Fruit fly (Drosophila melanogaster) whole organism, embryonic: ENCODE results near the gene CG13605.
A peak's percentile ranks its signal among the peaks of the same experiment; 100 is the strongest.

Experiments used
- CG11085 ChIP-seq: fragments of 200-800 bp; sonication (Bioruptor generic); IDR thresholded peaks from 2 replicates; pipeline ENCODE4 v1.3.6; 2022; ENCODE audit warnings: missing biosample characterization, missing genetic modification characterization
- CG12659 ChIP-seq: fragments of 200-800 bp; sonication (Bioruptor generic); optimal IDR thresholded peaks from 3 replicates; lab custom pipeline; 2017; ENCODE audit warnings: mild to moderate bottlenecking, missing biosample characterization, missing genetic modification reagents, missing genetic modification characterization
- CG16813 ChIP-seq: fragments of 200-800 bp; sonication (Bioruptor generic); IDR thresholded peaks from 3 replicates; pipeline ENCODE4 v1.3.6; 2022; ENCODE audit warnings: missing biosample characterization, missing genetic modification characterization; ENCODE audit not compliant: partially characterized antibody
- CG17361 ChIP-seq: fragments of 200-800 bp; sonication (Bioruptor generic); IDR thresholded peaks from 3 replicates; pipeline ENCODE4 v1.3.6; 2022; ENCODE audit warnings: missing biosample characterization, missing genetic modification characterization
- CG17802 ChIP-seq: fragments of 200-800 bp; sonication (Bioruptor generic); optimal IDR thresholded peaks from 2 replicates; lab custom pipeline; 2018; ENCODE audit warnings: missing biosample characterization, mild to moderate bottlenecking, missing genetic modification characterization, moderate library complexity
- CG1832 ChIP-seq: fragments of 200-800 bp; sonication (Bioruptor generic); optimal IDR thresholded peaks from 2 replicates; lab custom pipeline; 2017; ENCODE audit warnings: missing biosample characterization, mild to moderate bottlenecking, missing genetic modification characterization, inconsistent platforms
- CG2116 ChIP-seq: fragments of 200-800 bp; sonication (Bioruptor generic); optimal IDR thresholded peaks from 3 replicates; lab custom pipeline; 2018; ENCODE audit warnings: missing biosample characterization, mild to moderate bottlenecking, missing genetic modification characterization
- CG2120 ChIP-seq: fragments of 200-800 bp; sonication (Bioruptor generic); optimal IDR thresholded peaks from 3 replicates; lab custom pipeline; 2016; ENCODE audit warnings: missing biosample characterization, missing genetic modification characterization
- CG2199 ChIP-seq: fragments of 200-800 bp; sonication (Bioruptor generic); IDR thresholded peaks from 3 replicates; pipeline ENCODE4 v1.3.6; 2022; ENCODE audit warnings: missing biosample characterization, missing genetic modification characterization
- CG32532 ChIP-seq: fragments of 200-800 bp; sonication (Bioruptor generic); IDR thresholded peaks from 2 replicates; pipeline ENCODE4 v1.3.6; 2022; ENCODE audit warnings: missing biosample characterization, missing genetic modification characterization
- CG6791 ChIP-seq: fragments of 200-800 bp; sonication (Bioruptor generic); IDR thresholded peaks from 3 replicates; pipeline ENCODE4 v1.3.6; 2022; ENCODE audit warnings: missing biosample characterization, missing genetic modification characterization; ENCODE audit not compliant: partially characterized antibody
- CG8281 ChIP-seq: fragments of 200-800 bp; sonication (Bioruptor generic); optimal IDR thresholded peaks from 2 replicates; lab custom pipeline; 2018; ENCODE audit warnings: missing biosample characterization, mild to moderate bottlenecking, missing genetic modification characterization, moderate library complexity
- CG8290 ChIP-seq, 3 experiments: fragments of 200-800 bp; sonication (Bioruptor generic); optimal IDR thresholded peaks; 2 replicates each; lab custom pipeline; 2016 to 2019; ENCODE audit warnings: missing biosample characterization in 3 of 3, missing genetic modification characterization in 3 of 3, mild to moderate bottlenecking in 2 of 3, moderate library complexity in 1 of 3
- CG9817 ChIP-seq: fragments of 200-800 bp; sonication (Bioruptor generic); optimal IDR thresholded peaks from 2 replicates; lab custom pipeline; 2018; ENCODE audit warnings: missing biosample characterization, mild to moderate bottlenecking, missing genetic modification characterization, moderate library complexity
- Doc2 ChIP-seq: fragments of 200-800 bp; sonication (Bioruptor generic); IDR thresholded peaks from 2 replicates; pipeline ENCODE4 v1.3.6; 2022; ENCODE audit warnings: missing biosample characterization, missing genetic modification characterization
- Eip74EF ChIP-seq, 2 experiments: fragments of 200-800 bp in 1 of 2; fragments of >200 bp in 1 of 2; sonication (Bioruptor generic) in 1 of 2; optimal IDR thresholded peaks; 2 replicates each; lab custom pipeline; 2017 to 2019; ENCODE audit warnings: missing biosample characterization in 2 of 2, missing genetic modification characterization in 2 of 2, mild to moderate bottlenecking in 1 of 2, moderate library complexity in 1 of 2
- Fer2 ChIP-seq: fragments of 200-800 bp; sonication (Bioruptor generic); optimal IDR thresholded peaks from 2 replicates; lab custom pipeline; 2018; ENCODE audit warnings: missing biosample characterization, mild to moderate bottlenecking, missing genetic modification characterization, moderate library complexity
- Hey ChIP-seq: fragments of 200-800 bp; sonication (Bioruptor generic); optimal IDR thresholded peaks from 3 replicates; lab custom pipeline; 2018; ENCODE audit warnings: missing biosample characterization, mild to moderate bottlenecking, missing genetic modification characterization
- Hsf ChIP-seq: fragments of 200-800 bp; sonication (Bioruptor generic); optimal IDR thresholded peaks from 3 replicates; lab custom pipeline; 2016; ENCODE audit warnings: missing biosample characterization, missing genetic modification characterization
- Nf-YC ChIP-seq: fragments of 200-800 bp; optimal IDR thresholded peaks from 3 replicates; lab custom pipeline; 2019; ENCODE audit warnings: missing biosample characterization, mild to moderate bottlenecking, missing genetic modification characterization, moderate library complexity
- Oaz ChIP-seq: fragments of 200-800 bp; sonication (Bioruptor generic); IDR thresholded peaks from 2 replicates; pipeline ENCODE4 v1.3.6; 2022; ENCODE audit warnings: missing biosample characterization, missing genetic modification characterization
- Scr ChIP-seq: fragments of 200-800 bp; sonication (Bioruptor generic); IDR thresholded peaks from 2 replicates; pipeline ENCODE4 v1.3.6; 2022; ENCODE audit warnings: missing biosample characterization, missing genetic modification characterization; ENCODE audit not compliant: partially characterized antibody
- Sin3A ChIP-seq: fragments of >200 bp; optimal IDR thresholded peaks from 2 replicates; lab custom pipeline; 2018
- Vsx1 ChIP-seq: fragments of 200-800 bp; sonication (Bioruptor generic); optimal IDR thresholded peaks from 2 replicates; lab custom pipeline; 2017; ENCODE audit warnings: missing biosample characterization, mild to moderate bottlenecking, missing genetic modification characterization, missing genetic modification reagents
- bab2 ChIP-seq: fragments of 200-800 bp; sonication (Bioruptor generic); optimal IDR thresholded peaks from 2 replicates; lab custom pipeline; 2016; ENCODE audit warnings: missing biosample characterization, missing genetic modification characterization
- bbx ChIP-seq: fragments of 200-800 bp; sonication (Bioruptor generic); IDR thresholded peaks from 2 replicates; pipeline ENCODE4 v1.3.6; 2022; ENCODE audit warnings: missing biosample characterization, missing genetic modification characterization; ENCODE audit not compliant: partially characterized antibody
- chn ChIP-seq: fragments of 200-800 bp; sonication (Bioruptor generic); optimal IDR thresholded peaks from 2 replicates; lab custom pipeline; 2016; ENCODE audit warnings: missing biosample characterization, missing genetic modification characterization
- ci ChIP-seq: fragments of 200-800 bp; sonication (Bioruptor generic); IDR thresholded peaks from 3 replicates; pipeline ENCODE4 v1.3.6; 2022; ENCODE audit warnings: missing biosample characterization, missing genetic modification characterization
- eyg ChIP-seq: fragments of 200-800 bp; sonication (Bioruptor generic); optimal IDR thresholded peaks from 3 replicates; lab custom pipeline; 2016; ENCODE audit warnings: missing biosample characterization, missing genetic modification characterization
- gem ChIP-seq: fragments of 200-800 bp; sonication (Bioruptor generic); optimal IDR thresholded peaks from 2 replicates; lab custom pipeline; 2019; ENCODE audit warnings: missing biosample characterization, mild to moderate bottlenecking, missing genetic modification characterization, moderate library complexity
- oc ChIP-seq: fragments of 200-800 bp; sonication (Bioruptor generic); optimal IDR thresholded peaks from 2 replicates; lab custom pipeline; 2018; ENCODE audit warnings: missing biosample characterization, mild to moderate bottlenecking, missing genetic modification characterization, moderate library complexity
- pfk ChIP-seq: fragments of 200-800 bp; sonication (Bioruptor generic); optimal IDR thresholded peaks from 2 replicates; lab custom pipeline; 2018; ENCODE audit warnings: missing biosample characterization, mild to moderate bottlenecking, missing genetic modification characterization, moderate library complexity
- sr ChIP-seq: fragments of 200-800 bp; sonication (Bioruptor generic); IDR thresholded peaks from 3 replicates; pipeline ENCODE4 v1.3.6; 2022; ENCODE audit warnings: missing biosample characterization, missing genetic modification characterization
- stwl ChIP-seq: fragments of 200-800 bp; sonication (Bioruptor generic); optimal IDR thresholded peaks from 3 replicates; lab custom pipeline; 2018; ENCODE audit warnings: missing biosample characterization, mild to moderate bottlenecking, missing genetic modification characterization, moderate library complexity
- zfh2 ChIP-seq: fragments of 200-800 bp; sonication (Bioruptor generic); optimal IDR thresholded peaks from 2 replicates; lab custom pipeline; 2016; ENCODE audit warnings: missing biosample characterization, missing genetic modification characterization

CG13605 gene

DNA sequence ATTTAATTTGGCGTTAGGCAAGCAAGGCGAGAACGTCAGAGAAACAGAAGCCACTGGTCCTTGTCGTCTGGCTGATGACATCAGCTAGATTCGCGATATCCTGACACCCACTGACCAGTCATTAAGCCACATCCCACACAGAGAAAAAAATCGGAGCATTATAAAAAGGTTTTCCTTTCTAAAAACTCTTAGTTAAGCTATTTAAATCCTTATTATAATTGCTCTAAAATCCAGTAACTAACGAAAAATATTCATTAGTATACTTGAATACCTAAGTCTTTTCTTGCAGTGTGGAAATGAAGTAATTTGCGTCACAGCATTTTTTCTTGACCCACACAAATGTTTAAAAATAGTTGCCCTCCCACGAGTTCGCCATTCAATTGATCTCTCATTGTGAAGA, 43.4 kb downstream of the CG13605 start (continued):
- TF ChIP-seq gem (tag; lab: Kevin White, UChicago) (peak; percentile 59), Hsf (GFP tag; lab: Kevin White, UChicago) (peak; percentile 16), Sin3A (lab: Kevin White, UChicago) (no peak), bab2 (GFP tag; lab: Kevin White, UChicago) (peak; percentile 22), Oaz (no peak), CG2120 (GFP tag; lab: Kevin White, UChicago) (peak; percentile 47), CG32532 (GFP tag; lab: Robert Waterston, UW) (peak; percentile 57; the same call in 1 of the 2 replicates), CG12659 (peak; percentile 4)

dm6 chr3R:24065718-24066117, 46.5 kb downstream of the CG13605 start:
- TF ChIP-seq CG9817 (tag; lab: Kevin White, UChicago) = no peak
- TF ChIP-seq CG2116 = peak; percentile 57
- TF ChIP-seq CG1832 (GFP tag; lab: Kevin White, UChicago) = peak; percentile 14
- TF ChIP-seq CG17361 (GFP tag; lab: Robert Waterston, UW) = no peak
- peak; percentile 68; the same call in 2 of the 3 replicates for TF ChIP-seq CG6791 (GFP tag; lab: Robert Waterston, UW)
- no peak for TF ChIP-seq oc
- TF ChIP-seq Scr (GFP tag; lab: Robert Waterston, UW) = peak; percentile 26; the same call in 1 of the 2 replicates
- 0 out of 3 replicates have a peak, but pooled peaks have one; percentile 62 for TF ChIP-seq CG2199 (GFP tag; lab: Robert Waterston, UW)
- no peak for TF ChIP-seq chn (GFP tag; lab: Kevin White, UChicago)
- peak; percentile 50; the same call in 2 of the 3 replicates for TF ChIP-seq CG16813 (GFP tag; lab: Robert Waterston, UW)
- no peak for TF ChIP-seq sr (GFP tag; lab: Robert Waterston, UW)
- TF ChIP-seq CG8281 (tag; lab: Kevin White, UChicago) = peak; percentile 69
- TF ChIP-seq ci (GFP tag; lab: Robert Waterston, UW) = no peak
- TF ChIP-seq Doc2 (GFP tag; lab: Robert Waterston, UW) = no peak
- TF ChIP-seq CG8290 (GFP tag; optimal IDR thresholded peaks at IDR 0.05; lab: Kevin White, UChicago) = peak; percentile 74
- TF ChIP-seq CG8290 (tag; optimal IDR thresholded peaks at IDR 0.05; lab: Kevin White, UChicago) = no peak
- no peak for TF ChIP-seq zfh2 (GFP tag; lab: Kevin White, UChicago)
- TF ChIP-seq Nf-YC = no peak
- TF ChIP-seq CG12659 = no peak
- TF ChIP-seq pfk = peak; percentile 72
- TF ChIP-seq bbx = 0 out of 2 replicates have a peak, but pooled peaks have one; percentile 10
- TF ChIP-seq Vsx1 (GFP tag; lab: Kevin White, UChicago) = no peak
- TF ChIP-seq Eip74EF (GFP tag; optimal IDR thresholded peaks at IDR 0.05; lab: Kevin White, UChicago) = no peak
- no peak for TF ChIP-seq CG11085
- TF ChIP-seq stwl (tag; lab: Kevin White, UChicago) = peak; percentile 100
- no peak for TF ChIP-seq Hey (tag; lab: Kevin White, UChicago)
- no peak for TF ChIP-seq eyg
- no peak for TF ChIP-seq CG17802 (tag; lab: Kevin White, UChicago)
- no peak for TF ChIP-seq Fer2
- TF ChIP-seq, all 482 proteins: peak for 11
